Fruit fly (Drosophila melanogaster): ENCODE data around the gene CG31875.

The CG31875 gene

DNA sequence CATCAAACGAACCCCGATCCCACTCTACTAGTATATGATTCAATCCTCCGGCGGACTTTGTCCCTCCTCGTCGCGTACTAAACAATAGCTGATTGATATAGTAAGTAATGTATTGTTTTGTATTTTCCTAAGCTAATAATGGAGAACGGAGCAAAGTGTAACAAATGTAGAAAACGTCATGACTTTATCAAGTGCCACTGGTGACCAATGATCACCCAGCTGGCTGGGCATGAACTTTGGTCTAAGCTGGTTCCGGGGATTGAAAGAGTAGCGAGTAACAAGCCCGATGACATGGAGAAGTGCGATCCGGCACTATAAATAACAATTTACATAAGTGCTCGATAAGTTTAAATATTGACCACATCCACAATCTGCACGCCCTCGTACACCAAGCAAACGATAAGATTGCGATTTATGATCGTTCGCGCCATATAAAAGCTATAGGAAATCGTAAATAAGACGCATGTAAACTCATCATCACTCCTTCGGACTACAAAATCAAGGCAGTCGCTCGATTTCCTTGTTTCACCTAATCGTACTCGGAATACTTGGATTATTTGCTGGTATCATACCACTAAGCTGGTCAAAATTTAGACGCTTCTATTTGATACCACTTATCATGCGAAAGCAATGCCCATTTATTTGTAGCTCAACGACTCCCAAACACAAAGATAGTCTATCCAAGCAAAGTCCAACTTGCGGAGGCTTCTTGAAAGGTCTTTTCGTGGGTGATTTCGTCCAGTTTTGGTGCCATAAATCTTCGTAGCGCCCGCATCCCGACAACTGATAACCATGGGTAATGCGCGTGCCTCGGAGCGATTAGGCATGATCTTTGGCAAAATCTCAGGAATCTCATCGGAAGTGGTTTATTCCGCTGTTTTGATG is 53.1 kb downstream of the CG31875 start:
- peak; percentile 19 for TF ChIP-seq cic (GFP tag; optimal IDR thresholded peaks at IDR 0.05)
- peak; percentile 0 for TF ChIP-seq CG7045 (GFP tag; optimal IDR thresholded peaks at IDR 0.05)
- TF ChIP-seq bab1 (GFP tag; optimal IDR thresholded peaks at IDR 0.05): no peak
- no peak for TF ChIP-seq kay (GFP tag; ENCODE audit: borderline replicate concordance)
- TF ChIP-seq Crg-1 (GFP tag; optimal IDR thresholded peaks at IDR 0.05): no peak
- TF ChIP-seq pad (GFP tag; optimal IDR thresholded peaks at IDR 0.05): no peak
- no peak for TF ChIP-seq CG1620 (GFP tag; optimal IDR thresholded peaks at IDR 0.05)
- TF ChIP-seq CG12768 (GFP tag; optimal IDR thresholded peaks at IDR 0.05): peak; percentile 72
- no peak for TF ChIP-seq Mnt (GFP tag; optimal IDR thresholded peaks at IDR 0.05)
- TF ChIP-seq Hr96 (GFP tag; optimal IDR thresholded peaks at IDR 0.05): no peak
- no peak for TF ChIP-seq toe (GFP tag; optimal IDR thresholded peaks at IDR 0.05)

DNA sequence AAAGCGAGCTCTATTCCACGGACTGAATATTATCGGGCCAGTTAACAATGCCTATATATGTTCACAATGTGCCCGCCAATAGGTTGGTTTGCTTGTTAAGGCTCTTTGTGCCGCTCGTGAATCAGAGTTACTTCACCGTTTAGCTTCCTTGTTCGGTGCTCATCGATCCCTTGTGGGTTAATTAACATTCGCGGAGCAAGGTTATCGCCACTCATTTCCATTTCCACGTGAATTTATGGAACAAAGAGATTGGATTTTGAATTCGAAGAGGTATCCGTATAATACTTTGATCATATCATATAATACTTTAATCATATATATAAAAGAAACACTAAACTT is 54.0 kb downstream of the CG31875 start:
- TF ChIP-seq Hr96 (GFP tag; optimal IDR thresholded peaks at IDR 0.05) (no peak), CG12768 (GFP tag; optimal IDR thresholded peaks at IDR 0.05) (no peak), CG1620 (GFP tag; optimal IDR thresholded peaks at IDR 0.05) (no peak), pad (GFP tag; optimal IDR thresholded peaks at IDR 0.05) (no peak), Crg-1 (GFP tag; optimal IDR thresholded peaks at IDR 0.05) (no peak), cnc (optimal IDR thresholded peaks at IDR 0.05) (no peak), kay (GFP tag; ENCODE audit: borderline replicate concordance) (no peak), CG7045 (GFP tag; optimal IDR thresholded peaks at IDR 0.05) (no peak), CG14711 (tag; optimal IDR thresholded peaks at IDR 0.05) (no peak), Mnt (GFP tag; optimal IDR thresholded peaks at IDR 0.05) (no peak), CG11617 (GFP tag; optimal IDR thresholded peaks at IDR 0.05) (no peak), tj (GFP tag; optimal IDR thresholded peaks at IDR 0.05) (no peak), CG7101 (tag; optimal IDR thresholded peaks at IDR 0.05) (no peak), CG5204 (GFP tag; optimal IDR thresholded peaks at IDR 0.05) (no peak), Clk (GFP tag; optimal IDR thresholded peaks at IDR 0.05) (no peak), toe (GFP tag; optimal IDR thresholded peaks at IDR 0.05) (no peak), bab1 (GFP tag; optimal IDR thresholded peaks at IDR 0.05) (no peak), CG33017 (tag; optimal IDR thresholded peaks at IDR 0.05) (no peak)

DNA sequence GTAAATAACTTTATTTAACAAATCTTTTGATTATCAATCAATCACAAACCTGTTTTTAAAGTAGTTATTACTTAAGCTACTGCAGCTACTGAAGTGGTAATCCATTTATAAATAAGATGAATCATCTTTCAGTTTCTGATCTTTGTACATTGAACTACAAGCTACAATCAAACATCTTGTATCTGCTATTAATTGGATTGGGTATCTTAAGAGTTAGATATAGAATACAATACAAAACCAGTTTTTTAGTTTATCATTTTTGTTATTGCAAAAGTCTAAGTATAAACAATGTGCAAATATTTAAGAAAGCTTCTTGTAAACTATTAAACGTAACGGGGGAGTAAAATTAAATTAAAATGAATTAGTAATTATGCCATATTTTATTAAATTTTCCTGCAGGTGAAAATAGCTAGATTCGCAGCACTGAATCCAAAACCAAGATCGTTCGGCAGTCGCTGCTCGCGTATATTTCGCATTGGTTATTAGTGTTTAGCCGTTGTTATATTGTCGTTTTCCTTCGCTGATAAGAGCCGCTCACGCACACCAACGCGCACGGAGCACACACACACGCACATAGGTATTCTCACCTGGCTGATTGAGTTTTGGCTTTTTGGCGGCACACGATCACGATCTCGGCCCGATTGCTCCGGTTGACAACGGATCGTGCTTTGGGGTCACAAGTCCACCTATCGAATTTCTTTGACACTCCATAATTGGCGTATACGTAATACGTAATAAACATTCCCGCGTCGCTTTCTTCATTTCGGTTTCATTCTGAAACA is 54.6 kb downstream of the CG31875 start:
- TF ChIP-seq toe (GFP tag; optimal IDR thresholded peaks at IDR 0.05): no peak
- TF ChIP-seq cic (GFP tag; optimal IDR thresholded peaks at IDR 0.05): peak; percentile 47
- no peak for TF ChIP-seq CG5204 (GFP tag; optimal IDR thresholded peaks at IDR 0.05)
- TF ChIP-seq CG12768 (GFP tag; optimal IDR thresholded peaks at IDR 0.05): peak; percentile 68
- no peak for TF ChIP-seq kay (GFP tag; ENCODE audit: borderline replicate concordance)

DNA sequence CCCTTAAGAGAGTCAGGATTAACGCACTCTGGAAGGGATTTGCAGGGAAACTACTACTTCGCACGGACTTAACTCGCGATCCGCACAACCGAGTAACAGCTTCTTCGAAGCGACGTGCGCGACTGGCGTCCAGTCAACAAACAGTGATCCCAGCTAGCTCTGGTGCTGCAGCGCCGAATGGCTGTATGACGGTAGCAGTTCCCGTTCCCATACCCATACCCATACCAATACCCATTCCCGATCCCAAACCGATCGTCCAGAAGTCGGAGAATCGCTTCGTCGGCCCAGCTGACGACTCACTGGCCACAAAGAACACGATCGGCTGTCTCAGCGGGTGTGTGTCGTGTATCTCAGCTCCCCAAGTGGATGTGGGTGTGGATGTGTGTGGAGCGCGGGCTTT is 55.3 kb downstream of the CG31875 start, which contains the start of gene CG5853:
CG5853 (minus strand) TSS at position 384 of the 400 bp plus-strand sequence.
- TF ChIP-seq toe (GFP tag; optimal IDR thresholded peaks at IDR 0.05) (peak; percentile 18), bab1 (GFP tag; optimal IDR thresholded peaks at IDR 0.05) (peak; percentile 62), Mnt (GFP tag; optimal IDR thresholded peaks at IDR 0.05) (peak; percentile 79), CG7101 (tag; optimal IDR thresholded peaks at IDR 0.05) (peak; percentile 26), cic (GFP tag; optimal IDR thresholded peaks at IDR 0.05) (peak; percentile 79), CG14711 (tag; optimal IDR thresholded peaks at IDR 0.05) (peak; percentile 11), CG12768 (GFP tag; optimal IDR thresholded peaks at IDR 0.05) (peak; percentile 78), pad (GFP tag; optimal IDR thresholded peaks at IDR 0.05) (peak; percentile 33), CG7045 (GFP tag; optimal IDR thresholded peaks at IDR 0.05) (no peak), cnc (optimal IDR thresholded peaks at IDR 0.05) (no peak), kay (GFP tag; ENCODE audit: borderline replicate concordance) (no peak), CG11617 (GFP tag; optimal IDR thresholded peaks at IDR 0.05) (no peak), Crg-1 (GFP tag; optimal IDR thresholded peaks at IDR 0.05) (no peak), CG5204 (GFP tag; optimal IDR thresholded peaks at IDR 0.05) (no peak), tj (GFP tag; optimal IDR thresholded peaks at IDR 0.05) (peak; percentile 25), CG33017 (tag; optimal IDR thresholded peaks at IDR 0.05) (peak; percentile 27), Clk (GFP tag; optimal IDR thresholded peaks at IDR 0.05) (peak; percentile 25), CG1620 (GFP tag; optimal IDR thresholded peaks at IDR 0.05) (no peak), Hr96 (GFP tag; optimal IDR thresholded peaks at IDR 0.05) (peak; percentile 46), ovo (GFP tag; optimal IDR thresholded peaks at IDR 0.05) (peak; percentile 37)

DNA sequence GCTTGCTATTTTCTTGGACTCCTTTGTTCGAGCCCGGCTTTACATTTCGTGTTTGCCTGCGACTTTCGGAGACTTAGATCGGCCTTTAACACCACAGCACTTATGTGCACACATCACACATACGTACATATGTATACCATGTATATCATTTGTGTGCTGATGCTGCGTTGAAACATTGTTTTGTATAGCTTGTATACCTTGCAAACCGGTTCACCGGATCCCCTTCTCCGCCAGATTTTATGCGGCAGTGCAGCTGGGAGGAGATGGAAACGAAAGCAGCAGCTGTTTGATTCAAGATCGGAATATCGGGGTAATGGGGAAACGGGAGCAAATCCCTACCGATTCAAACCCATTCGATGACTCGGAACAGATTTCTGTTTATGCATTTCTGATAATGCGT is 56.5 kb downstream of the CG31875 start:
- TF ChIP-seq CG11617 (GFP tag; optimal IDR thresholded peaks at IDR 0.05) (no peak), Clk (GFP tag; optimal IDR thresholded peaks at IDR 0.05) (no peak), CG33017 (tag; optimal IDR thresholded peaks at IDR 0.05) (no peak), toe (GFP tag; optimal IDR thresholded peaks at IDR 0.05) (no peak), pad (GFP tag; optimal IDR thresholded peaks at IDR 0.05) (no peak)
